Fruit fly (Drosophila melanogaster) whole organism, embryonic: ENCODE data around the gene CG2611.

Source experiments
- Ada2b ChIP-seq: fragments of 200-800 bp; sonication (Bioruptor generic); IDR thresholded peaks from 2 replicates; pipeline ENCODE4 v1.3.6; 2022; ENCODE audit warnings: missing biosample characterization, missing genetic modification characterization
- BtbVII ChIP-seq: fragments of 200-800 bp; sonication (Bioruptor generic); optimal IDR thresholded peaks from 3 replicates; lab custom pipeline; 2017; ENCODE audit warnings: missing biosample characterization, mild to moderate bottlenecking, missing genetic modification characterization
- Bteb2 ChIP-seq: fragments of 200-800 bp; sonication (Bioruptor generic); optimal IDR thresholded peaks from 2 replicates; lab custom pipeline; 2016; ENCODE audit warnings: missing biosample characterization, missing genetic modification characterization
- CG11456 ChIP-seq: fragments of 200-800 bp; sonication (Bioruptor generic); IDR thresholded peaks from 3 replicates; pipeline ENCODE4 v1.3.6; 2022; ENCODE audit warnings: missing biosample characterization, missing genetic modification characterization
- CG11695 ChIP-seq: fragments of 200-800 bp; sonication (Bioruptor generic); IDR thresholded peaks from 3 replicates; pipeline ENCODE4 v1.3.6; 2022; ENCODE audit warnings: missing biosample characterization, missing genetic modification characterization
- CG16815 ChIP-seq: fragments of 200-800 bp; sonication (Bioruptor generic); optimal IDR thresholded peaks from 3 replicates; lab custom pipeline; 2017; ENCODE audit warnings: missing biosample characterization, mild to moderate bottlenecking, missing genetic modification characterization
- CG2712 ChIP-seq: fragments of 200-800 bp; optimal IDR thresholded peaks from 3 replicates; lab custom pipeline; 2019; ENCODE audit warnings: missing biosample characterization, mild to moderate bottlenecking, missing genetic modification characterization, moderate library complexity
- CG34422 ChIP-seq: fragments of 200-800 bp; sonication (Bioruptor generic); IDR thresholded peaks from 3 replicates; pipeline ENCODE4 v1.3.6; 2022; ENCODE audit warnings: missing biosample characterization, missing genetic modification characterization
- CG3995 ChIP-seq: fragments of 200-800 bp; sonication (Bioruptor generic); optimal IDR thresholded peaks from 3 replicates; lab custom pipeline; 2016; ENCODE audit warnings: missing biosample characterization, missing genetic modification characterization
- CG4617 ChIP-seq: fragments of 200-800 bp; sonication (Bioruptor generic); optimal IDR thresholded peaks from 3 replicates; lab custom pipeline; 2016; ENCODE audit warnings: missing biosample characterization, missing genetic modification characterization, borderline replicate concordance
- CG5245 ChIP-seq: fragments of 200-800 bp; sonication (Bioruptor generic); optimal IDR thresholded peaks from 3 replicates; lab custom pipeline; 2016; ENCODE audit warnings: missing biosample characterization, missing genetic modification characterization
- CG6175 ChIP-seq: fragments of 200-800 bp; sonication (Bioruptor generic); IDR thresholded peaks from 3 replicates; pipeline ENCODE4 v1.3.6; 2022; ENCODE audit warnings: missing biosample characterization, missing genetic modification characterization
- CG6254 ChIP-seq: fragments of 200-800 bp; sonication (Bioruptor generic); optimal IDR thresholded peaks from 3 replicates; lab custom pipeline; 2017; ENCODE audit warnings: mild to moderate bottlenecking, missing biosample characterization, missing genetic modification reagents, missing genetic modification characterization
- CG6791 ChIP-seq: fragments of 200-800 bp; sonication (Bioruptor generic); IDR thresholded peaks from 3 replicates; pipeline ENCODE4 v1.3.6; 2022; ENCODE audit warnings: missing biosample characterization, missing genetic modification characterization; ENCODE audit not compliant: partially characterized antibody
- CG7372 ChIP-seq: fragments of 200-800 bp; sonication (Bioruptor generic); IDR thresholded peaks from 2 replicates; pipeline ENCODE4 v1.3.6; 2022; ENCODE audit warnings: missing biosample characterization, missing genetic modification characterization
- CG8089 ChIP-seq: fragments of 200-800 bp; sonication (Bioruptor generic); optimal IDR thresholded peaks from 3 replicates; lab custom pipeline; 2016; ENCODE audit warnings: missing biosample characterization, missing genetic modification characterization
- CrebB ChIP-seq: fragments of 200-800 bp; sonication (Bioruptor generic); optimal IDR thresholded peaks from 3 replicates; lab custom pipeline; 2018; ENCODE audit warnings: missing biosample characterization, mild to moderate bottlenecking, missing genetic modification characterization
- D19B ChIP-seq: fragments of 200-800 bp; sonication (Bioruptor generic); optimal IDR thresholded peaks from 2 replicates; lab custom pipeline; 2017; ENCODE audit warnings: missing biosample characterization, mild to moderate bottlenecking, missing genetic modification characterization
- Drgx ChIP-seq: fragments of 200-800 bp; sonication (Bioruptor generic); IDR thresholded peaks from 2 replicates; pipeline ENCODE4 v1.3.6; 2022; ENCODE audit warnings: missing biosample characterization, missing genetic modification characterization
- Fer2 ChIP-seq: fragments of 200-800 bp; sonication (Bioruptor generic); optimal IDR thresholded peaks from 2 replicates; lab custom pipeline; 2018; ENCODE audit warnings: missing biosample characterization, mild to moderate bottlenecking, missing genetic modification characterization, moderate library complexity
- H15 ChIP-seq: fragments of 200-800 bp; sonication (Bioruptor generic); IDR thresholded peaks from 3 replicates; pipeline ENCODE4 v1.3.6; 2022; ENCODE audit warnings: missing biosample characterization, missing genetic modification characterization
- Hr3 ChIP-seq: fragments of 200-800 bp; sonication (Bioruptor generic); optimal IDR thresholded peaks from 3 replicates; lab custom pipeline; 2016; ENCODE audit warnings: missing biosample characterization, missing genetic modification characterization
- Kr ChIP-seq: fragments of 200-800 bp; sonication (Bioruptor generic); optimal IDR thresholded peaks from 2 replicates; lab custom pipeline; 2017; ENCODE audit warnings: missing biosample characterization, mild to moderate bottlenecking, missing genetic modification characterization
- Lhr ChIP-seq: fragments of 200-800 bp; sonication (Bioruptor generic); optimal IDR thresholded peaks from 3 replicates; lab custom pipeline; 2017; ENCODE audit warnings: mild to moderate bottlenecking, missing biosample characterization, missing genetic modification reagents, missing genetic modification characterization
- Med ChIP-seq: fragments of 200-800 bp; sonication (Bioruptor generic); peaks from one replicate; lab custom pipeline; 2016; ENCODE audit warnings: missing biosample characterization, missing genetic modification characterization, mild to moderate bottlenecking, inconsistent platforms, moderate library complexity
- Mes4 ChIP-seq: fragments of 200-800 bp; sonication (Bioruptor generic); optimal IDR thresholded peaks from 2 replicates; lab custom pipeline; 2016; ENCODE audit warnings: missing biosample characterization, missing genetic modification characterization
- Ravus ChIP-seq: fragments of 200-800 bp; sonication (Bioruptor generic); IDR thresholded peaks from 2 replicates; pipeline ENCODE4 v1.3.6; 2022; ENCODE audit warnings: missing biosample characterization, missing genetic modification characterization
- Rfx ChIP-seq: fragments of 200-800 bp; sonication (Bioruptor generic); IDR thresholded peaks from 2 replicates; pipeline ENCODE4 v1.3.6; 2022; ENCODE audit warnings: missing biosample characterization, missing genetic modification characterization
- Vsx1 ChIP-seq: fragments of 200-800 bp; sonication (Bioruptor generic); optimal IDR thresholded peaks from 2 replicates; lab custom pipeline; 2017; ENCODE audit warnings: missing biosample characterization, mild to moderate bottlenecking, missing genetic modification characterization, missing genetic modification reagents
- Xbp1 ChIP-seq: fragments of 200-800 bp; sonication (Bioruptor generic); optimal IDR thresholded peaks from 3 replicates; lab custom pipeline; 2016; ENCODE audit warnings: missing biosample characterization, mild to moderate bottlenecking, missing genetic modification characterization
- Xrp1 ChIP-seq: fragments of 200-800 bp; sonication (Bioruptor generic); IDR thresholded peaks from 2 replicates; pipeline ENCODE4 v1.3.6; 2022; ENCODE audit warnings: missing biosample characterization, missing genetic modification characterization
- ato ChIP-seq: fragments of 200-800 bp; sonication (Bioruptor generic); IDR thresholded peaks from 2 replicates; pipeline ENCODE4 v1.3.6; 2022; ENCODE audit warnings: missing biosample characterization, missing genetic modification characterization; ENCODE audit not compliant: partially characterized antibody
- ci ChIP-seq: fragments of 200-800 bp; sonication (Bioruptor generic); IDR thresholded peaks from 3 replicates; pipeline ENCODE4 v1.3.6; 2022; ENCODE audit warnings: missing biosample characterization, missing genetic modification characterization
- dati ChIP-seq: fragments of 200-800 bp; sonication (Bioruptor generic); IDR thresholded peaks from 2 replicates; pipeline ENCODE4 v1.3.6; 2022; ENCODE audit warnings: missing biosample characterization, missing genetic modification characterization
- gem ChIP-seq: fragments of 200-800 bp; sonication (Bioruptor generic); optimal IDR thresholded peaks from 2 replicates; lab custom pipeline; 2019; ENCODE audit warnings: missing biosample characterization, mild to moderate bottlenecking, missing genetic modification characterization, moderate library complexity
- kni ChIP-seq: fragments of 200-800 bp; sonication (Bioruptor generic); optimal IDR thresholded peaks from 3 replicates; lab custom pipeline; 2017; ENCODE audit warnings: mild to moderate bottlenecking, missing biosample characterization, missing genetic modification reagents, missing genetic modification characterization
- mirr ChIP-seq: fragments of 200-800 bp; sonication (Bioruptor generic); optimal IDR thresholded peaks from 3 replicates; lab custom pipeline; 2018; ENCODE audit warnings: missing biosample characterization, mild to moderate bottlenecking, missing genetic modification characterization
- peb ChIP-seq: fragments of 200-800 bp; sonication (Bioruptor generic); IDR thresholded peaks from 2 replicates; pipeline ENCODE4 v1.3.6; 2022; ENCODE audit warnings: missing biosample characterization, missing genetic modification characterization
- prd ChIP-seq, 3 experiments: fragments of >200 bp in 2 of 3; fragments of 200-800 bp in 1 of 3; sonication (Bioruptor generic) in 1 of 3; optimal IDR thresholded peaks in 2 of 3; IDR thresholded peaks in 1 of 3; 2 replicates in 2 of 3; 3 replicates in 1 of 3; pipeline versions ENCODE4 v1.3.6 to Lab custom; 2017 to 2022; ENCODE audit warnings: missing biosample characterization in 1 of 3, missing genetic modification characterization in 1 of 3
- psq ChIP-seq: fragments of 200-800 bp; sonication (Bioruptor generic); optimal IDR thresholded peaks from 2 replicates; lab custom pipeline; 2017; ENCODE audit warnings: missing biosample characterization, missing genetic modification characterization
- pzg ChIP-seq: fragments of 200-800 bp; sonication (Bioruptor generic); optimal IDR thresholded peaks from 3 replicates; lab custom pipeline; 2018; ENCODE audit warnings: missing biosample characterization, mild to moderate bottlenecking, missing genetic modification characterization, moderate library complexity
- row ChIP-seq: fragments of 200-800 bp; sonication (Bioruptor generic); IDR thresholded peaks from 3 replicates; pipeline ENCODE4 v1.3.6; 2022; ENCODE audit warnings: missing biosample characterization, missing genetic modification characterization
- sens ChIP-seq: fragments of 200-800 bp; sonication (Bioruptor generic); peaks from one replicate; lab custom pipeline; 2016; ENCODE audit warnings: missing biosample characterization, missing genetic modification characterization
- sim ChIP-seq: fragments of 200-800 bp; sonication (Bioruptor generic); IDR thresholded peaks from 2 replicates; pipeline ENCODE4 v1.3.6; 2022; ENCODE audit warnings: missing biosample characterization, missing genetic modification characterization
- slbo ChIP-seq: fragments of 200-800 bp; sonication (Bioruptor generic); IDR thresholded peaks from 2 replicates; pipeline ENCODE4 v1.3.6; 2022; ENCODE audit warnings: missing biosample characterization, missing genetic modification characterization
- sna ChIP-seq: fragments of 200-800 bp; sonication (Bioruptor generic); IDR thresholded peaks from 2 replicates; pipeline ENCODE4 v1.3.6; 2022; ENCODE audit warnings: missing biosample characterization, missing genetic modification characterization; ENCODE audit not compliant: partially characterized antibody
- sug ChIP-seq: fragments of 200-800 bp; optimal IDR thresholded peaks from 2 replicates; lab custom pipeline; 2019; ENCODE audit warnings: missing biosample characterization, mild to moderate bottlenecking, missing genetic modification characterization, moderate library complexity
- trh ChIP-seq: fragments of 200-800 bp; sonication (Bioruptor generic); optimal IDR thresholded peaks from 2 replicates; lab custom pipeline; 2016; ENCODE audit warnings: missing biosample characterization, missing genetic modification characterization
- unc-4 ChIP-seq: fragments of 200-800 bp; sonication (Bioruptor generic); IDR thresholded peaks from 2 replicates; pipeline ENCODE4 v1.3.6; 2022; ENCODE audit warnings: missing biosample characterization, missing genetic modification characterization; ENCODE audit not compliant: partially characterized antibody
- vvl ChIP-seq: fragments of 200-800 bp; sonication (Bioruptor generic); IDR thresholded peaks from 2 replicates; pipeline ENCODE4 v1.3.6; 2022; ENCODE audit warnings: missing biosample characterization, missing genetic modification characterization

The CG2611 gene

dm6 chr2L:20656110-20656509, 6.1 kb downstream of the CG2611 start, which contains the start of the genes brun and CG2614 (continued):
- TF ChIP-seq kni (GFP tag; lab: Kevin White, UChicago): no peak
- TF ChIP-seq H15: peak; percentile 60; the same call in 2 of the 3 replicates
- TF ChIP-seq CG7372 (GFP tag; lab: Robert Waterston, UW): peak; percentile 39; the same call in 1 of the 2 replicates
- TF ChIP-seq sug (tag; lab: Kevin White, UChicago): no peak
- peak; percentile 83 for TF ChIP-seq Xbp1 (GFP tag; lab: Kevin White, UChicago)
- TF ChIP-seq Mes4 (GFP tag; lab: Kevin White, UChicago): peak; percentile 54
- TF ChIP-seq psq: peak; percentile 11
- TF ChIP-seq ci: peak; percentile 74; the same call in 2 of the 3 replicates
- TF ChIP-seq mirr (GFP tag; lab: Kevin White, UChicago): no peak
- peak; percentile 95 for TF ChIP-seq CG4617 (GFP tag; lab: Kevin White, UChicago)
- 0 out of 3 replicates have a peak, but pooled peaks have one; percentile 46 for TF ChIP-seq CG11695 (GFP tag; lab: Robert Waterston, UW)
- peak; percentile 31 for TF ChIP-seq trh (GFP tag; lab: Kevin White, UChicago)
- TF ChIP-seq BtbVII (GFP tag; lab: Kevin White, UChicago): no peak
- TF ChIP-seq Lhr: peak; percentile 83
- peak; percentile 91 for TF ChIP-seq unc-4 (GFP tag; lab: Robert Waterston, UW)
- no peak for TF ChIP-seq CG6175 (GFP tag; lab: Robert Waterston, UW)
- peak; percentile 16 for TF ChIP-seq CrebB (tag; lab: Kevin White, UChicago)
- TF ChIP-seq CG8089 (GFP tag; lab: Kevin White, UChicago): peak; percentile 37
- no peak for TF ChIP-seq Kr (GFP tag; lab: Kevin White, UChicago)
- no peak for TF ChIP-seq CG6254 (GFP tag; lab: Kevin White, UChicago)
- peak; percentile 86; the same call in 2 of the 3 replicates for TF ChIP-seq CG34422 (GFP tag; lab: Robert Waterston, UW)
- TF ChIP-seq Vsx1: no peak
- no peak; the same call in 1 of the 2 replicates for TF ChIP-seq ato (GFP tag; lab: Robert Waterston, UW)
- no peak for TF ChIP-seq D19B (GFP tag; lab: Kevin White, UChicago)
- no peak for TF ChIP-seq sim
- TF ChIP-seq Ravus (GFP tag; lab: Robert Waterston, UW): 0 out of 2 replicates have a peak, but pooled peaks have one; percentile 5
- peak; percentile 88 for TF ChIP-seq sna (GFP tag; lab: Robert Waterston, UW)
- TF ChIP-seq CG3995 (GFP tag; lab: Kevin White, UChicago): peak; percentile 73
- TF ChIP-seq CG16815 (GFP tag; lab: Kevin White, UChicago): peak; percentile 38
- TF ChIP-seq dati (GFP tag; lab: Robert Waterston, UW): no peak
- TF ChIP-seq pzg (GFP tag; lab: Kevin White, UChicago): peak; percentile 79
- TF ChIP-seq Bteb2 (GFP tag; lab: Kevin White, UChicago): peak; percentile 73
- peak; percentile 76 for TF ChIP-seq CG11456 (GFP tag; lab: Robert Waterston, UW)
- peak; percentile 70 for TF ChIP-seq Hr3 (GFP tag; lab: Kevin White, UChicago)
- peak; percentile 29 for TF ChIP-seq Fer2 (tag; lab: Kevin White, UChicago)
- peak; percentile 82 for TF ChIP-seq CG2712
- peak; percentile 26; the same call in 1 of the 2 replicates for TF ChIP-seq peb
- TF ChIP-seq CG5245: peak; percentile 59
- TF ChIP-seq, all 482 proteins: peak for 268

dm6 chr2L:20661071-20661470, 11.1 kb downstream of the CG2611 start:
- peak; percentile 23; the same call in 1 of the 3 replicates for TF ChIP-seq row (GFP tag; lab: Robert Waterston, UW)
- peak; percentile 72 for TF ChIP-seq sens (GFP tag; lab: Kevin White, UChicago)
- TF ChIP-seq slbo (GFP tag; lab: Robert Waterston, UW): 0 out of 2 replicates have a peak, but pooled peaks have one; percentile 37
- TF ChIP-seq gem (tag; lab: Kevin White, UChicago): no peak
- no peak for TF ChIP-seq vvl
- TF ChIP-seq CG6791: no peak
- TF ChIP-seq Ada2b (GFP tag; lab: Robert Waterston, UW): 0 out of 2 replicates have a peak, but pooled peaks have one; percentile 14
- peak; percentile 25; the same call in 1 of the 2 replicates for TF ChIP-seq Rfx (GFP tag; lab: Robert Waterston, UW)
- TF ChIP-seq prd (optimal IDR thresholded peaks at IDR 0.05; lab: Kevin White, UChicago): no peak
- peak; percentile 24; the same call in 1 of the 3 replicates for TF ChIP-seq prd (GFP tag; IDR thresholded peaks at IDR 0.05; lab: Robert Waterston, UW)
- TF ChIP-seq Xrp1 (GFP tag; lab: Robert Waterston, UW): peak; percentile 19; the same call in 1 of the 2 replicates
- 0 out of 2 replicates have a peak, but pooled peaks have one; percentile 12 for TF ChIP-seq Drgx (GFP tag; lab: Robert Waterston, UW)
- peak; percentile 55 for TF ChIP-seq Med
